Worm (Caenorhabditis elegans) whole organism, L2 larva: ENCODE measurements around the gene ZC518.8.
"Not testable (repeated sequence)": the region's sequence is repeated elsewhere in the genome, so short reads cannot be mapped to it uniquely, and the experiment has no call there.

ENCODE experiments used
- ZK546.5 ChIP-seq: sonication (generic microtip); optimal IDR thresholded peaks from 2 replicates; lab custom pipeline; 2017; ENCODE audit warnings: missing biosample characterization, missing genetic modification characterization
- lsy-2 ChIP-seq, 2 experiments: fragments of 150-350 bp in 1 of 2; sonication (generic microtip) in 1 of 2; optimal IDR thresholded peaks; 2 replicates each; lab custom pipeline; 2014 to 2017; ENCODE audit warnings: missing biosample characterization in 2 of 2, missing genetic modification characterization in 2 of 2
- nhr-237 ChIP-seq: fragments of 150-350 bp; optimal IDR thresholded peaks from 2 replicates; lab custom pipeline; 2014; ENCODE audit warnings: missing biosample characterization, missing genetic modification characterization

ZC518.8 gene

DNA sequence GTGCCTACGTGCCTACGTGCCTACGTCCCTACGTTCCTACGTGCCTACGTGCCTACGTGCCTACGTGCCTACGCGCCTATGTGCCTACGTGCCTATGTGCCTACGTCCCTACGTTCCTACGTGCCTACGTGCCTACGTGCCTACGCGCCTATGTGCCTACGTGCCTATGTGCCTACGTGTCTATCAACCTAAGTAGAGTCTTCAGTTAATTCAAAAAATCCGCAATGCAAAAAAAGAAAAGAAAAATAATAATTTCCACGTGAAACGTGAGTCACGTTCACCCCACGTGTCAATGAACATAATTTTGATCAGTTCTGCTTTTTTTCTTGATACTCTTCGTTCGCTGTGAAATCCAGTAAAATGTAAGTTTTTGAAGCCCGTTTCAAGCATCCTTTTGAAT is 34.8 kb downstream of the ZC518.8 start, which contains the start of gene F19B6.3:
F19B6.3 (plus strand) TSS at position 301 of the 400 bp plus-strand sequence.
- not testable (repeated sequence) for TF ChIP-seq lsy-2 (tag; optimal IDR thresholded peaks at IDR 0.05; lab: Kevin White, UChicago); ZK546.5; nhr-237 (tag; lab: Kevin White, UChicago)
